Worm (Caenorhabditis elegans): ENCODE results near the gene imp-2.

imp-2 gene

DNA sequence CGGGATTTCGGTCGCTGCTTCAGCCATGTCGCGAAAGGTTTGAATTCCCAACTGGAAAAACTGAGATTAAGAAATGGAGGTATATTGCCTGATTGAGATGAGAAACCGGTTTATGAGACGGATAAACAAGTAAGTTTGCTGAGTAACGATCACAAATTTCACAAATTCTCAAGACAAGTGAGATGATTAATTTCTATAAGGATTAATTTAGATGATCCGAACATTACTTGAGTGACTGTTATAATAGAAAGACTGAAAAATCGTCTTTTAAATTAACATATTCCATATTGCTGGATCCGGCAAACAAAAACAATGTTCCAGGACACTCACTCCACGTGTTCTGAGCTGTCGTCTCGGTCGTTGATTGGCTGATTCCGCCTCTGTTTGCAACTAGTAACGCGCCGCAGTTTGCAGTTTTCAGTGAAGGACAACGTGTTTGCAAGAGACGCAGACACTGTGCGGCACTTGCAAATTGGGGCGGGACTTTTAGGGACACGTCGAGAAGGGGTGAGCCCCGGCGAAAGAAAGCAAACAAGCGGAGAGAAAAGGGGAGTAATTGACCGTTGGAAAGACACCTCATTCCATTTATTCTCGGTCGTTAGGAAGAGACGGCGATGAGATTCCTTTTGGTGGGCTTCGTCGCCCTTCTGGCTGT is at the start of gene imp-2, which contains the start of gene enpl-1 (continued):
- peak; percentile 90 for TF ChIP-seq rbr-2 (tag; optimal IDR thresholded peaks at IDR 0.05)
- TF ChIP-seq tag-97 (GFP tag; IDR thresholded peaks at IDR 0.05) = no peak
- TF ChIP-seq snpc-4 (tag; optimal IDR thresholded peaks at IDR 0.05) = no peak
- peak; percentile 91 for TF ChIP-seq hmg-1.1 (GFP tag; IDR thresholded peaks at IDR 0.05)
- TF ChIP-seq dmd-6 (GFP tag; IDR thresholded peaks at IDR 0.05) = peak; percentile 88
- no peak for TF ChIP-seq lin-15B (tag; optimal IDR thresholded peaks at IDR 0.05)

DNA sequence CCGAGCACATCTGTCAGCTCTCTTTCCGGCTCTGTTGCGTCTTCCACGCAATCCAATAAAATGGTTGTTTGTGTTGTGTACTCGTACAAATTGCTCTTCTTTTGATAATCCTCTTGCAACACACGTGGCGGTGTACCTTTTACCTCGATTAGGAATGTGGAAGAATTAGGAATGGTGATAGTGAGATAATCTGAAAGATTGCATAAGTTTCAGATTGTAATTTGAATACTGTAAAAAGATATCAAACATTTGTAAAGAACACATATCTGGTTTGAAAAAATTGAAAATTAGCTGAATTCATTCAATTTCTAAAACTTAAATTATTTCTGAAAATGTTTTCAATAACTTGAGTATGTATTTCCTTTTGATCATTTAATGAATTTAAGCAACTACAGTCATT is 46.1 kb upstream of the imp-2 start, which contains the start of gene C08F8.6:
TSS of gene C08F8.6 (minus strand) at position 101 of the 400 bp plus-strand sequence.
- no peak for TF ChIP-seq spr-1 (tag; optimal IDR thresholded peaks at IDR 0.05)
- TF ChIP-seq T20F7.1 (GFP tag; optimal IDR thresholded peaks at IDR 0.05) = no peak
- TF ChIP-seq spr-3 (GFP tag; optimal IDR thresholded peaks at IDR 0.05) = no peak
- TF ChIP-seq nhr-10 (tag; optimal IDR thresholded peaks at IDR 0.05) = no peak
- TF ChIP-seq daf-16 (GFP tag; optimal IDR thresholded peaks at IDR 0.05) = no peak
- no peak for TF ChIP-seq daf-16 (tag; optimal IDR thresholded peaks at IDR 0.05)
- no peak for TF ChIP-seq nhr-6 (tag; optimal IDR thresholded peaks at IDR 0.05)
- TF ChIP-seq vab-7 (GFP tag; IDR thresholded peaks at IDR 0.05) = no peak
- no peak for TF ChIP-seq ceh-32 (tag; optimal IDR thresholded peaks at IDR 0.05; ENCODE audit: poor library complexity)
- TF ChIP-seq aly-2 (tag; optimal IDR thresholded peaks at IDR 0.05) = no peak
- no peak for TF ChIP-seq hmg-1.1 (GFP tag; IDR thresholded peaks at IDR 0.05)
- no peak for TF ChIP-seq ceh-44 (GFP tag; IDR thresholded peaks at IDR 0.05)
- TF ChIP-seq ZK546.5 (tag; optimal IDR thresholded peaks at IDR 0.05) = no peak
- TF ChIP-seq ama-1 (optimal IDR thresholded peaks at IDR 0.05) = no peak
- TF ChIP-seq madf-5 (GFP tag; IDR thresholded peaks at IDR 0.05) = no peak
- TF ChIP-seq mes-2 (tag; optimal IDR thresholded peaks at IDR 0.05; ENCODE audit: poor library complexity, severe bottlenecking) = no peak
- no peak for TF ChIP-seq lin-13 (GFP tag; optimal IDR thresholded peaks at IDR 0.05)
- TF ChIP-seq ceh-82 (tag; optimal IDR thresholded peaks at IDR 0.05) = no peak
- no peak for TF ChIP-seq nhr-111 (GFP tag; optimal IDR thresholded peaks at IDR 0.05)
- TF ChIP-seq madf-9 (GFP tag; conservative IDR thresholded peaks at IDR 0.05) = no peak

DNA sequence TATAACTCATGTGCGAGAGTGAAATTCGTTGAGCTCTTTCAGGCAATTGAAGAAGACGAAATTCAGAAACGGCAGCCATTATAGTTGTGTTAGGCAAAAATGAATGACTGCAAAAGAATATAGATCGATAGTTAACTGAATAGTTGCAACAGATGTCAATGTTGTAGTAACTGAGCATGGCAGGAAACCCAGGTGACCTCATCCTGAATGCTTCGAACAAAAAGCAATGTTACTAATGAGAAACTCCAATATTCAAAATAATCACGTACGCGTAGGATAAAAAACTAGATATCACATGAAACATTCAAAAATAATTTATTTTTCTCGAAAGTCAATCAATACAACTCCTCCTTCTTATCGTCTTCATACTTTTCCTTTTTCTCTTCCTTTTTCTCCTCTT is 43.8 kb upstream of the imp-2 start, which contains the start of gene fbxb-9:
TSS of gene fbxb-9 (minus strand) at position 101 of the 400 bp plus-strand sequence.
- TF ChIP-seq ceh-44 (GFP tag; IDR thresholded peaks at IDR 0.05) (no peak), lin-1 (GFP tag; IDR thresholded peaks at IDR 0.05) (no peak), D1046.2 (GFP tag; IDR thresholded peaks at IDR 0.05) (no peak), lin-38 (GFP tag; IDR thresholded peaks at IDR 0.05) (no peak), madf-9 (GFP tag; conservative IDR thresholded peaks at IDR 0.05) (no peak), lim-7 (GFP tag; IDR thresholded peaks at IDR 0.05) (no peak)

DNA sequence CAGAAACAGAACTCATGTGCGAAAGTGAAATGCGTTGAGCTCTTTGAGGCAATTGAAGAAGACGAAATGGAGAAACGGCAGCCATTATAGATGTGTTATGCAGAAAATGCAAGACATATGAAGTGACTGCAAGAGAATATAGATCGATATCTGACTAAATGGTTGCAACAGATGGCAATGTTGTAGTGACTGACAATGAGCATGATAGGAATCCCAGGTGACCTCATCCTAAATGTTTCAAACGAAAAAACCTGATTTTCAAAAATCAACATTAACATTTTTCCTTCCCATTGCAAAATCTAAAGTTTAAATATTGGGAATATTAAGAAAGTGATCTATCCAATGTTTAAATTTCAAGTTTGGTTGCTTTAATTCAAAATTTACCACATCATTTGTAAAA is 42.0 kb upstream of the imp-2 start, which contains the start of gene C08F8.15:
TSS of gene C08F8.15 (minus strand) at position 101 of the 400 bp plus-strand sequence.
- no peak for TF ChIP-seq Y5F2A.4 (GFP tag; optimal IDR thresholded peaks at IDR 0.05)
- TF ChIP-seq mdt-29 (GFP tag; IDR thresholded peaks at IDR 0.05) = no peak
- TF ChIP-seq cey-2 (tag; optimal IDR thresholded peaks at IDR 0.05; ENCODE audit: borderline replicate concordance, insufficient read depth) = no peak
- no peak for TF ChIP-seq nhr-76 (tag; optimal IDR thresholded peaks at IDR 0.05)
- TF ChIP-seq F44E2.7 (GFP tag; IDR thresholded peaks at IDR 0.05) = no peak
- TF ChIP-seq ceh-28 (tag; optimal IDR thresholded peaks at IDR 0.05) = no peak
- TF ChIP-seq fkh-10 (GFP tag; optimal IDR thresholded peaks at IDR 0.05) = no peak
- TF ChIP-seq pha-4 (GFP tag; IDR thresholded peaks at IDR 0.05) = no peak
- TF ChIP-seq pha-4 (tag; optimal IDR thresholded peaks at IDR 0.05) = no peak
- no peak for TF ChIP-seq T20F7.1 (GFP tag; optimal IDR thresholded peaks at IDR 0.05)
- TF ChIP-seq spr-3 (GFP tag; optimal IDR thresholded peaks at IDR 0.05) = no peak
- no peak for TF ChIP-seq tra-1 (GFP tag; IDR thresholded peaks at IDR 0.05)
- no peak for TF ChIP-seq zip-11 (GFP tag; IDR thresholded peaks at IDR 0.05)
- no peak for TF ChIP-seq egl-43 (GFP tag; IDR thresholded peaks at IDR 0.05)
- TF ChIP-seq set-16 (GFP tag; IDR thresholded peaks at IDR 0.05) = no peak
- no peak for TF ChIP-seq F37D6.2 (tag; optimal IDR thresholded peaks at IDR 0.05)
- TF ChIP-seq pqm-1 (tag; optimal IDR thresholded peaks at IDR 0.05) = no peak
- TF ChIP-seq daf-19 (GFP tag; conservative IDR thresholded peaks at IDR 0.05) = no peak
